Worm (Caenorhabditis elegans): ENCODE data around the gene F19G12.11.
"Not testable (repeated sequence)": the region's sequence is repeated elsewhere in the genome, so short reads cannot be mapped to it uniquely, and the experiment has no call there.

F19G12.11 gene

ce11 chrX:1409224-1409623 is 17.1 kb downstream of the F19G12.11 start:
- TF ChIP-seq ceh-36 (tag; optimal IDR thresholded peaks at IDR 0.05) = no peak
- TF ChIP-seq hnd-1 (tag; optimal IDR thresholded peaks at IDR 0.05) = no peak
- TF ChIP-seq B0310.2 (tag; optimal IDR thresholded peaks at IDR 0.05) = no peak
- no peak for TF ChIP-seq hmbx-1 (tag; optimal IDR thresholded peaks at IDR 0.05)
- no peak for TF ChIP-seq ceh-13 (GFP tag; optimal IDR thresholded peaks at IDR 0.05)
- no peak for TF ChIP-seq ets-7 (tag; optimal IDR thresholded peaks at IDR 0.05)
- no peak for TF ChIP-seq flt-1 (GFP tag; IDR thresholded peaks at IDR 0.05)

- TF ChIP-seq scrt-1 (GFP tag; IDR thresholded peaks at IDR 0.05); hmbx-1 (tag; optimal IDR thresholded peaks at IDR 0.05); tra-4 (tag; optimal IDR thresholded peaks at IDR 0.05): not testable (repeated sequence)
These were observed 22.4 kb downstream of the F19G12.11 start, which contains the start of gene ZK402.1 for ce11 chrX:1403971-1404370. Gene ZK402.1, plus strand, starts transcription at chrX:1404271.

ce11 chrX:1403444-1403843 is 22.9 kb downstream of the F19G12.11 start, which contains the start of gene ZK402.2:
Gene ZK402.2, plus strand, starts transcription at chrX:1403744.
- TF ChIP-seq hmbx-1 (tag; optimal IDR thresholded peaks at IDR 0.05); flt-1 (GFP tag; IDR thresholded peaks at IDR 0.05); ets-7 (tag; optimal IDR thresholded peaks at IDR 0.05): not testable (repeated sequence)

- TF ChIP-seq pes-1 (GFP tag; IDR thresholded peaks at IDR 0.05) (no peak), ceh-36 (tag; optimal IDR thresholded peaks at IDR 0.05) (no peak), flt-1 (GFP tag; IDR thresholded peaks at IDR 0.05) (no peak), ama-1 (optimal IDR thresholded peaks at IDR 0.05) (no peak), aly-1 (tag; optimal IDR thresholded peaks at IDR 0.05) (no peak), F13C5.2 (tag; optimal IDR thresholded peaks at IDR 0.05) (no peak), tbx-11 (GFP tag; IDR thresholded peaks at IDR 0.05) (no peak), hmbx-1 (tag; optimal IDR thresholded peaks at IDR 0.05) (no peak), tra-4 (tag; optimal IDR thresholded peaks at IDR 0.05) (no peak), ceh-13 (GFP tag; optimal IDR thresholded peaks at IDR 0.05) (no peak), hnd-1 (tag; optimal IDR thresholded peaks at IDR 0.05) (no peak), ets-7 (tag; optimal IDR thresholded peaks at IDR 0.05) (no peak), B0310.2 (tag; optimal IDR thresholded peaks at IDR 0.05) (no peak), hmg-4 (GFP tag; optimal IDR thresholded peaks at IDR 0.05) (no peak)
These were observed 25.1 kb downstream of the F19G12.11 start, which contains the start of gene ZK402.5 for ce11 chrX:1401259-1401658. Gene ZK402.5, minus strand, starts transcription at chrX:1401359.

ce11 chrX:1397516-1397915 is 28.8 kb downstream of the F19G12.11 start, which contains the start of gene H39E20.1:
Gene H39E20.1, minus strand, starts transcription at chrX:1397616.
- TF ChIP-seq tra-4 (tag; optimal IDR thresholded peaks at IDR 0.05) (no peak), ceh-13 (GFP tag; optimal IDR thresholded peaks at IDR 0.05) (no peak), tbx-11 (GFP tag; IDR thresholded peaks at IDR 0.05) (no peak), scrt-1 (GFP tag; IDR thresholded peaks at IDR 0.05) (no peak), pes-1 (GFP tag; IDR thresholded peaks at IDR 0.05) (no peak), flt-1 (GFP tag; IDR thresholded peaks at IDR 0.05) (no peak)

- no peak for TF ChIP-seq hnd-1 (tag; optimal IDR thresholded peaks at IDR 0.05)
- no peak for TF ChIP-seq aly-1 (tag; optimal IDR thresholded peaks at IDR 0.05)
- no peak for TF ChIP-seq B0310.2 (tag; optimal IDR thresholded peaks at IDR 0.05)
- no peak for TF ChIP-seq ceh-36 (tag; optimal IDR thresholded peaks at IDR 0.05)
- no peak for TF ChIP-seq flt-1 (GFP tag; IDR thresholded peaks at IDR 0.05)
- TF ChIP-seq ama-1 (optimal IDR thresholded peaks at IDR 0.05) = no peak
- TF ChIP-seq hmbx-1 (tag; optimal IDR thresholded peaks at IDR 0.05) = no peak
- no peak for TF ChIP-seq ets-7 (tag; optimal IDR thresholded peaks at IDR 0.05)
- TF ChIP-seq pes-1 (GFP tag; IDR thresholded peaks at IDR 0.05) = no peak
- TF ChIP-seq tra-4 (tag; optimal IDR thresholded peaks at IDR 0.05) = no peak
- no peak for TF ChIP-seq F13C5.2 (tag; optimal IDR thresholded peaks at IDR 0.05)
- TF ChIP-seq ceh-13 (GFP tag; optimal IDR thresholded peaks at IDR 0.05) = no peak
- no peak for TF ChIP-seq sea-1 (GFP tag; conservative IDR thresholded peaks at IDR 0.05)
- TF ChIP-seq tbx-37 (GFP tag; conservative IDR thresholded peaks at IDR 0.05) = no peak
These were observed 30.5 kb downstream of the F19G12.11 start for ce11 chrX:1395793-1396192.

DNA sequence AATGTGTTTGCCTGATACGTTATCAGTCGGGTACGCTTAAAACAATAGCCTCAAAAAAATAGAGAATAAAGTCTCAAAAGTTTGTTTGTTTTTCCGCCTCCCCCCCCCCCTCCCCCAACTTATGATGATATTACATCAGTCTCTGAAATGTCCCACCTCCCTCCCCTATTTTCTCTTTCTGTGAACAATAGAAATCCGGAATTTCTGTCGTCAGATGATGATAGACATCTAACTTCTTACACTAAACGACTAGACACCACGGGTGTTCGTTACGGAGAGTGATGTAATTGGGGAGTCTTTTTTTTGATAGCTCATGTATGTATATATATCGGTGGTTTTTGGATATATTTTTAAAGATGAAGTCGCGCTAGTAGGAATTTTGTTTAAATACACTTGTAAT is 31.9 kb downstream of the F19G12.11 start:
- TF ChIP-seq pes-1 (GFP tag; IDR thresholded peaks at IDR 0.05) = no peak
- no peak for TF ChIP-seq hnd-1 (tag; optimal IDR thresholded peaks at IDR 0.05)
- no peak for TF ChIP-seq F13C5.2 (tag; optimal IDR thresholded peaks at IDR 0.05)
- TF ChIP-seq sea-1 (GFP tag; conservative IDR thresholded peaks at IDR 0.05) = no peak
- TF ChIP-seq tra-4 (tag; optimal IDR thresholded peaks at IDR 0.05) = no peak
- TF ChIP-seq tbx-37 (GFP tag; conservative IDR thresholded peaks at IDR 0.05) = no peak
- no peak for TF ChIP-seq ets-7 (tag; optimal IDR thresholded peaks at IDR 0.05)
- no peak for TF ChIP-seq tbx-11 (GFP tag; IDR thresholded peaks at IDR 0.05)
- no peak for TF ChIP-seq aly-1 (tag; optimal IDR thresholded peaks at IDR 0.05)
- no peak for TF ChIP-seq hmbx-1 (tag; optimal IDR thresholded peaks at IDR 0.05)
- TF ChIP-seq ceh-36 (tag; optimal IDR thresholded peaks at IDR 0.05) = no peak
- TF ChIP-seq ceh-13 (GFP tag; optimal IDR thresholded peaks at IDR 0.05) = no peak
- no peak for TF ChIP-seq hmg-4 (GFP tag; optimal IDR thresholded peaks at IDR 0.05)
- TF ChIP-seq ama-1 (optimal IDR thresholded peaks at IDR 0.05) = no peak
- TF ChIP-seq B0310.2 (tag; optimal IDR thresholded peaks at IDR 0.05) = no peak
- no peak for TF ChIP-seq flt-1 (GFP tag; IDR thresholded peaks at IDR 0.05)

ce11 chrX:1393891-1394290 is 32.4 kb downstream of the F19G12.11 start, which contains the start of gene F56C3.9:
Gene F56C3.9, minus strand, starts transcription at chrX:1393991.
- no peak for TF ChIP-seq F13C5.2 (tag; optimal IDR thresholded peaks at IDR 0.05)
- TF ChIP-seq hnd-1 (tag; optimal IDR thresholded peaks at IDR 0.05) = no peak
- no peak for TF ChIP-seq ceh-36 (tag; optimal IDR thresholded peaks at IDR 0.05)
- no peak for TF ChIP-seq hmg-4 (GFP tag; optimal IDR thresholded peaks at IDR 0.05)
- no peak for TF ChIP-seq ama-1 (optimal IDR thresholded peaks at IDR 0.05)
- no peak for TF ChIP-seq tbx-37 (GFP tag; conservative IDR thresholded peaks at IDR 0.05)
- no peak for TF ChIP-seq aly-1 (tag; optimal IDR thresholded peaks at IDR 0.05)
- TF ChIP-seq tra-4 (tag; optimal IDR thresholded peaks at IDR 0.05) = no peak
- no peak for TF ChIP-seq scrt-1 (GFP tag; IDR thresholded peaks at IDR 0.05)
- no peak for TF ChIP-seq B0310.2 (tag; optimal IDR thresholded peaks at IDR 0.05)
- no peak for TF ChIP-seq ceh-13 (GFP tag; optimal IDR thresholded peaks at IDR 0.05)
- TF ChIP-seq flt-1 (GFP tag; IDR thresholded peaks at IDR 0.05) = no peak
- no peak for TF ChIP-seq sea-1 (GFP tag; conservative IDR thresholded peaks at IDR 0.05)
- TF ChIP-seq hmbx-1 (tag; optimal IDR thresholded peaks at IDR 0.05) = no peak
- no peak for TF ChIP-seq pes-1 (GFP tag; IDR thresholded peaks at IDR 0.05)
- TF ChIP-seq tbx-11 (GFP tag; IDR thresholded peaks at IDR 0.05) = no peak
